Fruit fly (Drosophila melanogaster) whole organism, embryonic: ENCODE results near the gene lectin-37Db.

Experiments
- CG10147 ChIP-seq: fragments of 200-800 bp; sonication (Bioruptor generic); optimal IDR thresholded peaks from 2 replicates; lab custom pipeline; 2019; ENCODE audit warnings: missing biosample characterization, mild to moderate bottlenecking, missing genetic modification characterization, moderate library complexity
- CG10274 ChIP-seq: fragments of 200-800 bp; sonication (Bioruptor generic); optimal IDR thresholded peaks from 3 replicates; lab custom pipeline; 2017; ENCODE audit warnings: missing biosample characterization, mild to moderate bottlenecking, missing genetic modification characterization
- CG11696 ChIP-seq: fragments of 200-800 bp; sonication (Bioruptor generic); IDR thresholded peaks from 2 replicates; pipeline ENCODE4 v1.3.6; 2022; ENCODE audit warnings: missing biosample characterization, missing genetic modification characterization
- CG12744 ChIP-seq: fragments of 200-800 bp; sonication (Bioruptor generic); optimal IDR thresholded peaks from 2 replicates; lab custom pipeline; 2016; ENCODE audit warnings: missing biosample characterization, missing genetic modification characterization
- CG16863 ChIP-seq: fragments of 200-800 bp; sonication (Bioruptor generic); optimal IDR thresholded peaks from 3 replicates; lab custom pipeline; 2016; ENCODE audit warnings: missing biosample characterization, missing genetic modification characterization
- CG17385 ChIP-seq: fragments of 200-800 bp; sonication (Bioruptor generic); optimal IDR thresholded peaks from 3 replicates; lab custom pipeline; 2018; ENCODE audit warnings: missing biosample characterization, mild to moderate bottlenecking, missing genetic modification characterization
- CG18011 ChIP-seq: fragments of 200-800 bp; sonication (Bioruptor generic); optimal IDR thresholded peaks from 2 replicates; lab custom pipeline; 2017; ENCODE audit warnings: missing biosample characterization, missing genetic modification characterization, mild to moderate bottlenecking, moderate library complexity, missing genotype
- CG18262 ChIP-seq: fragments of 200-800 bp; optimal IDR thresholded peaks from 3 replicates; lab custom pipeline; 2019; ENCODE audit warnings: missing biosample characterization, mild to moderate bottlenecking, missing genetic modification characterization, moderate library complexity
- CG18599 ChIP-seq: fragments of 200-800 bp; sonication (Bioruptor generic); optimal IDR thresholded peaks from 3 replicates; lab custom pipeline; 2017; ENCODE audit warnings: missing biosample characterization, missing genetic modification characterization, mild to moderate bottlenecking, moderate library complexity, missing genetic modification reagents
- CG18619 ChIP-seq: fragments of 200-800 bp; sonication (Bioruptor generic); optimal IDR thresholded peaks from 3 replicates; lab custom pipeline; 2017; ENCODE audit warnings: missing biosample characterization, mild to moderate bottlenecking, missing genetic modification characterization
- CG2678 ChIP-seq: fragments of 200-800 bp; sonication (Bioruptor generic); optimal IDR thresholded peaks from 3 replicates; lab custom pipeline; 2019; ENCODE audit warnings: missing biosample characterization, mild to moderate bottlenecking, missing genetic modification characterization, moderate library complexity
- CG31388 ChIP-seq: fragments of 200-800 bp; sonication (Bioruptor generic); optimal IDR thresholded peaks from 2 replicates; lab custom pipeline; 2016; ENCODE audit warnings: missing biosample characterization, missing genetic modification characterization
- CG32767 ChIP-seq: fragments of 200-800 bp; sonication (Bioruptor generic); IDR thresholded peaks from 2 replicates; pipeline ENCODE4 v1.3.6; 2022; ENCODE audit warnings: missing biosample characterization, missing genetic modification characterization
- CG3407 ChIP-seq: fragments of 200-800 bp; sonication (Bioruptor generic); optimal IDR thresholded peaks from 2 replicates; lab custom pipeline; 2018; ENCODE audit warnings: missing biosample characterization, mild to moderate bottlenecking, missing genetic modification characterization
- CG3995 ChIP-seq: fragments of 200-800 bp; sonication (Bioruptor generic); optimal IDR thresholded peaks from 3 replicates; lab custom pipeline; 2016; ENCODE audit warnings: missing biosample characterization, missing genetic modification characterization
- CG4730 ChIP-seq: fragments of 200-800 bp; sonication (Bioruptor generic); IDR thresholded peaks from 2 replicates; pipeline ENCODE4 v1.3.6; 2022; ENCODE audit warnings: missing biosample characterization, missing genetic modification characterization
- CG6791 ChIP-seq: fragments of 200-800 bp; sonication (Bioruptor generic); IDR thresholded peaks from 3 replicates; pipeline ENCODE4 v1.3.6; 2022; ENCODE audit warnings: missing biosample characterization, missing genetic modification characterization; ENCODE audit not compliant: partially characterized antibody
- CG7556 ChIP-seq: fragments of 200-800 bp; sonication (Bioruptor generic); optimal IDR thresholded peaks from 2 replicates; lab custom pipeline; 2017; ENCODE audit warnings: missing biosample characterization, mild to moderate bottlenecking, missing genetic modification characterization
- CG8359 ChIP-seq: fragments of 200-800 bp; sonication (Bioruptor generic); optimal IDR thresholded peaks from 2 replicates; lab custom pipeline; 2017; ENCODE audit warnings: missing biosample characterization, mild to moderate bottlenecking, missing genetic modification characterization, borderline replicate concordance
- CG8924 ChIP-seq: fragments of 200-800 bp; optimal IDR thresholded peaks from 3 replicates; lab custom pipeline; 2019; ENCODE audit warnings: missing biosample characterization, mild to moderate bottlenecking, missing genetic modification characterization, moderate library complexity
- CG9876 ChIP-seq: fragments of 200-800 bp; sonication (Bioruptor generic); optimal IDR thresholded peaks from 2 replicates; lab custom pipeline; 2016; ENCODE audit warnings: missing biosample characterization, missing genetic modification characterization
- Chrac-16 ChIP-seq: fragments of 200-800 bp; sonication (Bioruptor generic); optimal IDR thresholded peaks from 3 replicates; lab custom pipeline; 2016; ENCODE audit warnings: missing biosample characterization, missing genetic modification characterization
- CrebB ChIP-seq: fragments of 200-800 bp; sonication (Bioruptor generic); optimal IDR thresholded peaks from 3 replicates; lab custom pipeline; 2018; ENCODE audit warnings: missing biosample characterization, mild to moderate bottlenecking, missing genetic modification characterization
- Dip3 ChIP-seq: fragments of 200-800 bp; sonication (Bioruptor generic); optimal IDR thresholded peaks from 3 replicates; lab custom pipeline; 2016; ENCODE audit warnings: missing biosample characterization, missing genetic modification characterization
- Ets65A ChIP-seq: fragments of 200-800 bp; sonication (Bioruptor generic); peaks from one replicate; lab custom pipeline; 2016; ENCODE audit warnings: missing biosample characterization, missing genetic modification characterization
- Hey ChIP-seq: fragments of 200-800 bp; sonication (Bioruptor generic); optimal IDR thresholded peaks from 3 replicates; lab custom pipeline; 2018; ENCODE audit warnings: missing biosample characterization, mild to moderate bottlenecking, missing genetic modification characterization
- Kr ChIP-seq: fragments of 200-800 bp; sonication (Bioruptor generic); optimal IDR thresholded peaks from 2 replicates; lab custom pipeline; 2017; ENCODE audit warnings: missing biosample characterization, mild to moderate bottlenecking, missing genetic modification characterization
- Mad ChIP-seq: fragments of 200-800 bp; sonication (Bioruptor generic); optimal IDR thresholded peaks from 2 replicates; lab custom pipeline; 2016; ENCODE audit warnings: missing biosample characterization, missing genetic modification characterization
- Scr ChIP-seq: fragments of 200-800 bp; sonication (Bioruptor generic); IDR thresholded peaks from 2 replicates; pipeline ENCODE4 v1.3.6; 2022; ENCODE audit warnings: missing biosample characterization, missing genetic modification characterization; ENCODE audit not compliant: partially characterized antibody
- Taf1 ChIP-seq: fragments of 200-800 bp; sonication (Bioruptor generic); IDR thresholded peaks from 2 replicates; pipeline ENCODE4 v1.3.6; 2022; ENCODE audit warnings: missing biosample characterization, missing genetic modification characterization
- ab ChIP-seq: fragments of 200-800 bp; sonication (Bioruptor generic); optimal IDR thresholded peaks from 2 replicates; lab custom pipeline; 2016; ENCODE audit warnings: missing biosample characterization, missing genetic modification characterization
- ara ChIP-seq: fragments of 200-800 bp; sonication (Bioruptor generic); IDR thresholded peaks from 2 replicates; pipeline ENCODE4 v1.3.6; 2022; ENCODE audit warnings: missing biosample characterization, missing genetic modification characterization
- bcd ChIP-seq: fragments of 200-800 bp; sonication (Bioruptor generic); optimal IDR thresholded peaks from 2 replicates; lab custom pipeline; 2017; ENCODE audit warnings: missing biosample characterization, mild to moderate bottlenecking, missing genetic modification characterization
- cas ChIP-seq: fragments of 200-800 bp; sonication (Bioruptor generic); IDR thresholded peaks from 2 replicates; pipeline ENCODE4 v1.3.6; 2022; ENCODE audit warnings: missing biosample characterization, missing genetic modification characterization
- chm ChIP-seq: fragments of 200-800 bp; sonication (Bioruptor generic); IDR thresholded peaks from 2 replicates; pipeline ENCODE4 v1.3.6; 2022; ENCODE audit warnings: missing biosample characterization, missing genetic modification characterization
- gfzf ChIP-seq: fragments of 200-800 bp; sonication (Bioruptor generic); optimal IDR thresholded peaks from 2 replicates; lab custom pipeline; 2016; ENCODE audit warnings: missing biosample characterization, mild to moderate bottlenecking, missing genetic modification characterization, moderate library complexity
- grau ChIP-seq: fragments of 200-800 bp; optimal IDR thresholded peaks from 3 replicates; lab custom pipeline; 2019; ENCODE audit warnings: missing biosample characterization, mild to moderate bottlenecking, missing genetic modification characterization, moderate library complexity
- hbn ChIP-seq: fragments of 200-800 bp; sonication (Bioruptor generic); IDR thresholded peaks from 2 replicates; pipeline ENCODE4 v1.3.6; 2022; ENCODE audit warnings: missing biosample characterization, missing genetic modification characterization; ENCODE audit not compliant: partially characterized antibody
- inv ChIP-seq: fragments of 200-800 bp; sonication (Bioruptor generic); IDR thresholded peaks from 2 replicates; pipeline ENCODE4 v1.3.6; 2022; ENCODE audit warnings: missing biosample characterization, missing genetic modification characterization; ENCODE audit not compliant: partially characterized antibody
- mld ChIP-seq: fragments of 200-800 bp; sonication (Bioruptor generic); IDR thresholded peaks from 3 replicates; pipeline ENCODE4 v1.3.6; 2022; ENCODE audit warnings: missing biosample characterization, missing genetic modification characterization; ENCODE audit not compliant: partially characterized antibody
- pzg ChIP-seq: fragments of 200-800 bp; sonication (Bioruptor generic); optimal IDR thresholded peaks from 3 replicates; lab custom pipeline; 2018; ENCODE audit warnings: missing biosample characterization, mild to moderate bottlenecking, missing genetic modification characterization, moderate library complexity
- sc ChIP-seq, 3 experiments: fragments of >200 bp in 2 of 3; fragments of 200-800 bp in 1 of 3; sonication (Bioruptor generic) in 1 of 3; optimal IDR thresholded peaks; 2 replicates in 2 of 3; 3 replicates in 1 of 3; lab custom pipeline; 2017; ENCODE audit warnings: mild to moderate bottlenecking in 1 of 3, missing biosample characterization in 1 of 3, missing genetic modification characterization in 1 of 3, missing genetic modification reagents in 1 of 3
- sens-2 ChIP-seq: fragments of 200-800 bp; sonication (Bioruptor generic); IDR thresholded peaks from 2 replicates; pipeline ENCODE4 v1.3.6; 2022; ENCODE audit warnings: missing biosample characterization, missing genetic modification characterization
- ssp ChIP-seq: fragments of 200-800 bp; sonication (Bioruptor generic); IDR thresholded peaks from 2 replicates; pipeline ENCODE4 v1.3.6; 2022; ENCODE audit warnings: missing biosample characterization, missing genetic modification characterization
- tup ChIP-seq: fragments of 200-800 bp; sonication (Bioruptor generic); optimal IDR thresholded peaks from 2 replicates; lab custom pipeline; 2016; ENCODE audit warnings: missing biosample characterization, mild to moderate bottlenecking, missing genetic modification characterization, moderate library complexity
- vnd ChIP-seq: fragments of 200-800 bp; sonication (Bioruptor generic); IDR thresholded peaks from 3 replicates; pipeline ENCODE4 v1.3.6; 2022; ENCODE audit warnings: missing biosample characterization, missing genetic modification characterization; ENCODE audit not compliant: partially characterized antibody
- vvl ChIP-seq: fragments of 200-800 bp; sonication (Bioruptor generic); IDR thresholded peaks from 2 replicates; pipeline ENCODE4 v1.3.6; 2022; ENCODE audit warnings: missing biosample characterization, missing genetic modification characterization
- yki ChIP-seq: fragments of >200 bp; optimal IDR thresholded peaks from 3 replicates; lab custom pipeline; 2018
- zfh2 ChIP-seq: fragments of 200-800 bp; sonication (Bioruptor generic); optimal IDR thresholded peaks from 2 replicates; lab custom pipeline; 2016; ENCODE audit warnings: missing biosample characterization, missing genetic modification characterization

Gene lectin-37Db

DNA sequence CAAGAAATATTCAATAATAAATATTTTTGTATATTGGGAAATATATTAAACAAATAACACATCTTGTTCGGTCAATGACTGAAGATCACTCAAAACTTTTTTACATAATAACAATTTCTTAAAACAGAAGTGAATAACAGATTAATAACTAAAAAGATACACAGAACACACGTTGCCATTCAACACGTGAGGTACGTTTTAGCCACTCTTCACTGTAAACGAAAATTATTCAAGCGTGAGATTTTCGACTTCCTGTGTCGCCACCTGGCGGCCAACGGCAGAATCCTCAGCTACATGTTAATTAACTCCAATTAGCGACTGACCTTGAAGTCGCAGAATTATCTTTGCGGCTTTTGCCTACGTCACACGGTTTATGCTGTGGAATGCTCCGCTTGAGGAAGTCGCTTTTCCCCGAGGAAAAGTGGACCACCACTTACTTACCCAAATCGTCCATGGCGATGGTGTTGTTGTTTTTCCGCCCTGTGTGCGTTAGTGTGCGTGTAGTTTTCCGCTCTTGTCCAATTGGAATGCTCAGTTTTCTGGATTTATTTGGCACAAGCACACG is 7.0 kb downstream of the lectin-37Db start (continued):
- peak; percentile 80 for TF ChIP-seq CG18599
- TF ChIP-seq CG9876 (GFP tag; lab: Kevin White, UChicago) = peak; percentile 39
- TF ChIP-seq Scr (GFP tag; lab: Robert Waterston, UW) = no peak
- TF ChIP-seq Mad (GFP tag; lab: Kevin White, UChicago) = peak; percentile 28
- TF ChIP-seq CG16863 (GFP tag; lab: Kevin White, UChicago) = peak; percentile 39
- TF ChIP-seq CG10274 (GFP tag; lab: Kevin White, UChicago) = peak; percentile 18
- TF ChIP-seq Dip3 (GFP tag; lab: Kevin White, UChicago) = peak; percentile 45
- TF ChIP-seq Taf1 (GFP tag; lab: Robert Waterston, UW) = peak; percentile 55
- TF ChIP-seq CG2678 (tag; lab: Kevin White, UChicago) = peak; percentile 84
- TF ChIP-seq ssp (GFP tag; lab: Robert Waterston, UW) = peak; percentile 27; the same call in 1 of the 2 replicates
- peak; percentile 65 for TF ChIP-seq CG18619 (GFP tag; lab: Kevin White, UChicago)
- no peak for TF ChIP-seq sc (optimal IDR thresholded peaks at IDR 0.05; lab: Kevin White, UChicago)
- TF ChIP-seq sc (GFP tag; optimal IDR thresholded peaks at IDR 0.05; lab: Kevin White, UChicago) = peak; percentile 14
- peak; percentile 55 for TF ChIP-seq CG4730 (GFP tag; lab: Robert Waterston, UW)
- TF ChIP-seq Ets65A (GFP tag; lab: Kevin White, UChicago) = peak; percentile 65
- peak; percentile 81 for TF ChIP-seq vvl (GFP tag; lab: Robert Waterston, UW)
- TF ChIP-seq hbn = no peak
- peak; percentile 46; the same call in 1 of the 2 replicates for TF ChIP-seq CG11696 (GFP tag; lab: Robert Waterston, UW)
- no peak for TF ChIP-seq gfzf
- TF ChIP-seq grau (tag; lab: Kevin White, UChicago) = peak; percentile 97
- peak; percentile 80 for TF ChIP-seq CG18262
- TF ChIP-seq CG18011 (GFP tag; lab: Kevin White, UChicago) = peak; percentile 32
- TF ChIP-seq Hey (tag; lab: Kevin White, UChicago) = no peak
- TF ChIP-seq ara = peak; percentile 70
- no peak for TF ChIP-seq chm (GFP tag; lab: Robert Waterston, UW)
- no peak for TF ChIP-seq vnd (GFP tag; lab: Robert Waterston, UW)
- peak; percentile 11 for TF ChIP-seq CG8359 (GFP tag; lab: Kevin White, UChicago)
- TF ChIP-seq pzg (GFP tag; lab: Kevin White, UChicago) = no peak
- no peak for TF ChIP-seq cas (GFP tag; lab: Robert Waterston, UW)
- peak; percentile 19; the same call in 1 of the 3 replicates for TF ChIP-seq CG6791
- no peak for TF ChIP-seq Kr (GFP tag; lab: Kevin White, UChicago)
- peak; percentile 66; the same call in 1 of the 2 replicates for TF ChIP-seq sens-2
- no peak for TF ChIP-seq tup
- TF ChIP-seq CG10147 (GFP tag; lab: Kevin White, UChicago) = peak; percentile 66
- TF ChIP-seq mld (GFP tag; lab: Robert Waterston, UW) = no peak
- TF ChIP-seq ab = no peak
- TF ChIP-seq Chrac-16 = peak; percentile 63
- no peak for TF ChIP-seq CG32767 (GFP tag; lab: Robert Waterston, UW)
- TF ChIP-seq bcd (GFP tag; lab: Kevin White, UChicago) = peak; percentile 70
- TF ChIP-seq CrebB = peak; percentile 52
- peak; percentile 62 for TF ChIP-seq CG17385 (GFP tag; lab: Kevin White, UChicago)
- TF ChIP-seq CG8924 (tag; lab: Kevin White, UChicago) = peak; percentile 66
- TF ChIP-seq CG3407 = peak; percentile 30
- no peak for TF ChIP-seq inv (GFP tag; lab: Robert Waterston, UW)
- no peak for TF ChIP-seq yki (lab: Kevin White, UChicago)
- TF ChIP-seq CG31388 (GFP tag; lab: Kevin White, UChicago) = peak; percentile 34
- TF ChIP-seq zfh2 (GFP tag; lab: Kevin White, UChicago) = peak; percentile 40
- TF ChIP-seq CG7556 (GFP tag; lab: Kevin White, UChicago) = peak; percentile 66
- TF ChIP-seq CG12744 = no peak
- TF ChIP-seq CG3995 = peak; percentile 29
